Fruit fly (Drosophila melanogaster): ENCODE results near the gene Mcr.

The Mcr gene

dm6 chr2L:8042645-8043281 is 40.0 kb downstream of the Mcr start, which contains the start of gene RpL36A (continued):
- TF ChIP-seq lov (optimal IDR thresholded peaks at IDR 0.05) (no peak), lov (GFP tag; IDR thresholded peaks at IDR 0.05) (peak; percentile 76; the same call in 2 of the 3 replicates), Atf3 (GFP tag; optimal IDR thresholded peaks at IDR 0.05) (peak; percentile 28), toy (GFP tag; IDR thresholded peaks at IDR 0.05) (no peak), ssp (GFP tag; IDR thresholded peaks at IDR 0.05) (peak; percentile 81), CG17361 (GFP tag; IDR thresholded peaks at IDR 0.05) (no peak; the same call in 2 of the 3 replicates), mld (GFP tag; IDR thresholded peaks at IDR 0.05; ENCODE audit: partially characterized antibody) (peak; percentile 83; the same call in 2 of the 3 replicates), ato (GFP tag; IDR thresholded peaks at IDR 0.05; ENCODE audit: partially characterized antibody) (peak; percentile 91), tgo (GFP tag; IDR thresholded peaks at IDR 0.05) (0 out of 3 replicates have a peak, but pooled peaks have one; percentile 24), CG30020 (tag; optimal IDR thresholded peaks at IDR 0.05) (peak; percentile 86), bbx (GFP tag; IDR thresholded peaks at IDR 0.05; ENCODE audit: partially characterized antibody) (peak; percentile 94), Sox100B (GFP tag; optimal IDR thresholded peaks at IDR 0.05) (no peak), CG2116 (GFP tag; optimal IDR thresholded peaks at IDR 0.05) (peak; percentile 85), CG8359 (GFP tag; optimal IDR thresholded peaks at IDR 0.05; ENCODE audit: borderline replicate concordance) (peak; percentile 53), nau (GFP tag; optimal IDR thresholded peaks at IDR 0.05) (no peak), psq (GFP tag; optimal IDR thresholded peaks at IDR 0.05) (no peak), sens-2 (GFP tag; IDR thresholded peaks at IDR 0.05) (peak; percentile 42), ham (GFP tag; IDR thresholded peaks at IDR 0.05) (no peak), Dek (tag; optimal IDR thresholded peaks at IDR 0.05) (peak; percentile 60), so (GFP tag; IDR thresholded peaks at IDR 0.05) (peak; percentile 76; the same call in 2 of the 3 replicates), CG6272 (GFP tag; IDR thresholded peaks at IDR 0.05) (peak; percentile 15; the same call in 1 of the 2 replicates), cato (GFP tag; optimal IDR thresholded peaks at IDR 0.05; ENCODE audit: borderline replicate concordance) (no peak), CG34224 (GFP tag; IDR thresholded peaks at IDR 0.05; ENCODE audit: partially characterized antibody) (peak; percentile 31), Awh (GFP tag; IDR thresholded peaks at IDR 0.05) (peak; percentile 53; the same call in 1 of the 2 replicates), fd102C (GFP tag; optimal IDR thresholded peaks at IDR 0.05) (no peak), Ravus (GFP tag; IDR thresholded peaks at IDR 0.05) (no peak; the same call in 1 of the 2 replicates), unpg (GFP tag; optimal IDR thresholded peaks at IDR 0.05) (peak; percentile 64), Six4 (GFP tag; optimal IDR thresholded peaks at IDR 0.05) (no peak), CG4617 (GFP tag; optimal IDR thresholded peaks at IDR 0.05; ENCODE audit: borderline replicate concordance) (no peak), CG12299 (tag; optimal IDR thresholded peaks at IDR 0.05) (peak; percentile 50), peb (GFP tag; IDR thresholded peaks at IDR 0.05) (no peak), onecut (GFP tag; IDR thresholded peaks at IDR 0.05) (peak; percentile 69), PHDP (tag; optimal IDR thresholded peaks at IDR 0.05) (peak; percentile 72), CG16779 (GFP tag; IDR thresholded peaks at IDR 0.05) (no peak), Adf1 (GFP tag; IDR thresholded peaks at IDR 0.05) (peak; percentile 22; the same call in 1 of the 2 replicates), danr (GFP tag; IDR thresholded peaks at IDR 0.05) (no peak), ttk (GFP tag; IDR thresholded peaks at IDR 0.05) (peak; percentile 18; the same call in 1 of the 2 replicates), CG11560 (tag; IDR thresholded peaks at IDR 0.05) (no peak), Dip2 (GFP tag; IDR thresholded peaks at IDR 0.05) (no peak), mam (GFP tag; optimal IDR thresholded peaks at IDR 0.05) (peak; percentile 66), CG1024 (GFP tag; IDR thresholded peaks at IDR 0.05) (no peak), Optix (GFP tag; IDR thresholded peaks at IDR 0.05) (0 out of 3 replicates have a peak, but pooled peaks have one; percentile 40), Lim3 (GFP tag; IDR thresholded peaks at IDR 0.05) (no peak), oc (tag; optimal IDR thresholded peaks at IDR 0.05) (no peak), CG17328 (GFP tag; IDR thresholded peaks at IDR 0.05) (peak; percentile 63), CG12942 (GFP tag; optimal IDR thresholded peaks at IDR 0.05) (no peak), hth (optimal IDR thresholded peaks at IDR 0.05) (no peak), CG6689 (GFP tag; IDR thresholded peaks at IDR 0.05) (peak; percentile 6; the same call in 1 of the 2 replicates), gcm (GFP tag; optimal IDR thresholded peaks at IDR 0.05) (peak; percentile 54), fu2 (GFP tag; optimal IDR thresholded peaks at IDR 0.05) (no peak), klu (GFP tag; IDR thresholded peaks at IDR 0.05) (no peak)
